Fruit fly (Drosophila melanogaster) whole organism, embryonic: ENCODE data around the gene Vlet.

Experiments
- Atf-2 ChIP-seq: fragments of 200-800 bp; sonication (Bioruptor generic); optimal IDR thresholded peaks from 2 replicates; lab custom pipeline; 2016; ENCODE audit warnings: missing biosample characterization, missing genetic modification characterization
- B-H1 ChIP-seq: fragments of 200-800 bp; sonication (Bioruptor generic); IDR thresholded peaks from 3 replicates; pipeline ENCODE4 v1.3.6; 2022; ENCODE audit warnings: missing biosample characterization, missing genetic modification characterization
- Bteb2 ChIP-seq: fragments of 200-800 bp; sonication (Bioruptor generic); optimal IDR thresholded peaks from 2 replicates; lab custom pipeline; 2016; ENCODE audit warnings: missing biosample characterization, missing genetic modification characterization
- CG11398 ChIP-seq: fragments of 200-800 bp; sonication (Bioruptor generic); optimal IDR thresholded peaks from 2 replicates; lab custom pipeline; 2016; ENCODE audit warnings: missing biosample characterization, missing genetic modification characterization
- CG11696 ChIP-seq: fragments of 200-800 bp; sonication (Bioruptor generic); IDR thresholded peaks from 2 replicates; pipeline ENCODE4 v1.3.6; 2022; ENCODE audit warnings: missing biosample characterization, missing genetic modification characterization
- CG12236 ChIP-seq: fragments of 200-800 bp; sonication (Bioruptor generic); optimal IDR thresholded peaks from 2 replicates; lab custom pipeline; 2016; ENCODE audit warnings: missing biosample characterization, missing genetic modification characterization
- CG12744 ChIP-seq: fragments of 200-800 bp; sonication (Bioruptor generic); optimal IDR thresholded peaks from 2 replicates; lab custom pipeline; 2016; ENCODE audit warnings: missing biosample characterization, missing genetic modification characterization
- CG15514 ChIP-seq: fragments of 200-800 bp; sonication (Bioruptor generic); optimal IDR thresholded peaks from 3 replicates; lab custom pipeline; 2017; ENCODE audit warnings: missing biosample characterization, missing genetic modification characterization, mild to moderate bottlenecking, moderate library complexity, missing genetic modification reagents
- CG1647 ChIP-seq: fragments of 200-800 bp; sonication (Bioruptor generic); optimal IDR thresholded peaks from 3 replicates; lab custom pipeline; 2016; ENCODE audit warnings: missing biosample characterization, missing genetic modification characterization
- CG17568 ChIP-seq: fragments of 200-800 bp; sonication (Bioruptor generic); optimal IDR thresholded peaks from 2 replicates; lab custom pipeline; 2018; ENCODE audit warnings: missing biosample characterization, mild to moderate bottlenecking, missing genetic modification characterization, moderate library complexity
- CG17912 ChIP-seq: fragments of 200-800 bp; sonication (Bioruptor generic); optimal IDR thresholded peaks from 2 replicates; lab custom pipeline; 2018; ENCODE audit warnings: missing biosample characterization, mild to moderate bottlenecking, missing genetic modification characterization
- CG18011 ChIP-seq: fragments of 200-800 bp; sonication (Bioruptor generic); optimal IDR thresholded peaks from 2 replicates; lab custom pipeline; 2017; ENCODE audit warnings: missing biosample characterization, missing genetic modification characterization, mild to moderate bottlenecking, moderate library complexity, missing genotype
- CG18599 ChIP-seq: fragments of 200-800 bp; sonication (Bioruptor generic); optimal IDR thresholded peaks from 3 replicates; lab custom pipeline; 2017; ENCODE audit warnings: missing biosample characterization, missing genetic modification characterization, mild to moderate bottlenecking, moderate library complexity, missing genetic modification reagents
- CG31365 ChIP-seq: fragments of 200-800 bp; sonication (Bioruptor generic); optimal IDR thresholded peaks from 2 replicates; lab custom pipeline; 2018; ENCODE audit warnings: missing biosample characterization, mild to moderate bottlenecking, missing genetic modification characterization
- CG32767 ChIP-seq: fragments of 200-800 bp; sonication (Bioruptor generic); IDR thresholded peaks from 2 replicates; pipeline ENCODE4 v1.3.6; 2022; ENCODE audit warnings: missing biosample characterization, missing genetic modification characterization
- CG42726 ChIP-seq: fragments of 200-800 bp; sonication (Bioruptor generic); IDR thresholded peaks from 2 replicates; pipeline ENCODE4 v1.3.6; 2022; ENCODE audit warnings: missing biosample characterization, missing genetic modification characterization; ENCODE audit not compliant: partially characterized antibody
- CG5180 ChIP-seq: fragments of 200-800 bp; sonication (Bioruptor generic); optimal IDR thresholded peaks from 3 replicates; lab custom pipeline; 2017; ENCODE audit warnings: missing biosample characterization, missing genetic modification characterization, mild to moderate bottlenecking, moderate library complexity, missing genetic modification reagents
- CG6175 ChIP-seq: fragments of 200-800 bp; sonication (Bioruptor generic); IDR thresholded peaks from 3 replicates; pipeline ENCODE4 v1.3.6; 2022; ENCODE audit warnings: missing biosample characterization, missing genetic modification characterization
- CG8388 ChIP-seq: fragments of 200-800 bp; sonication (Bioruptor generic); optimal IDR thresholded peaks from 2 replicates; lab custom pipeline; 2019; ENCODE audit warnings: missing biosample characterization, mild to moderate bottlenecking, missing genetic modification characterization, moderate library complexity
- CG9932 ChIP-seq: fragments of 200-800 bp; sonication (Bioruptor generic); IDR thresholded peaks from 2 replicates; pipeline ENCODE4 v1.3.6; 2022; ENCODE audit warnings: missing biosample characterization, missing genetic modification characterization
- CrebB ChIP-seq: fragments of 200-800 bp; sonication (Bioruptor generic); optimal IDR thresholded peaks from 3 replicates; lab custom pipeline; 2018; ENCODE audit warnings: missing biosample characterization, mild to moderate bottlenecking, missing genetic modification characterization
- Dek ChIP-seq: fragments of 200-800 bp; sonication (Bioruptor generic); optimal IDR thresholded peaks from 3 replicates; lab custom pipeline; 2019; ENCODE audit warnings: missing biosample characterization, mild to moderate bottlenecking, missing genetic modification characterization, moderate library complexity
- Dip2 ChIP-seq: fragments of 200-800 bp; sonication (Bioruptor generic); IDR thresholded peaks from 2 replicates; pipeline ENCODE4 v1.3.6; 2022; ENCODE audit warnings: missing biosample characterization, missing genetic modification characterization
- E2f2 ChIP-seq: fragments of 200-800 bp; sonication (Bioruptor generic); IDR thresholded peaks from 2 replicates; pipeline ENCODE4 v1.3.6; 2022; ENCODE audit warnings: missing biosample characterization, missing genetic modification characterization
- Fer1 ChIP-seq: fragments of 200-800 bp; sonication (Bioruptor generic); optimal IDR thresholded peaks from 2 replicates; lab custom pipeline; 2017; ENCODE audit warnings: missing biosample characterization, mild to moderate bottlenecking, missing genetic modification characterization
- HLH3B ChIP-seq: fragments of 200-800 bp; sonication (Bioruptor generic); IDR thresholded peaks from 2 replicates; pipeline ENCODE4 v1.3.6; 2022; ENCODE audit warnings: missing biosample characterization, missing genetic modification characterization
- Hsf ChIP-seq: fragments of 200-800 bp; sonication (Bioruptor generic); optimal IDR thresholded peaks from 3 replicates; lab custom pipeline; 2016; ENCODE audit warnings: missing biosample characterization, missing genetic modification characterization
- Nf-YC ChIP-seq: fragments of 200-800 bp; optimal IDR thresholded peaks from 3 replicates; lab custom pipeline; 2019; ENCODE audit warnings: missing biosample characterization, mild to moderate bottlenecking, missing genetic modification characterization, moderate library complexity
- Poxn ChIP-seq: fragments of 200-800 bp; sonication (Bioruptor generic); IDR thresholded peaks from 2 replicates; pipeline ENCODE4 v1.3.6; 2022; ENCODE audit warnings: missing biosample characterization, missing genetic modification characterization
- Ptx1 ChIP-seq: fragments of 200-800 bp; sonication (Bioruptor generic); IDR thresholded peaks from 2 replicates; pipeline ENCODE4 v1.3.6; 2022; ENCODE audit warnings: missing biosample characterization, missing genetic modification characterization
- Sin3A ChIP-seq: fragments of >200 bp; optimal IDR thresholded peaks from 2 replicates; lab custom pipeline; 2018
- Taf1 ChIP-seq: fragments of 200-800 bp; sonication (Bioruptor generic); IDR thresholded peaks from 2 replicates; pipeline ENCODE4 v1.3.6; 2022; ENCODE audit warnings: missing biosample characterization, missing genetic modification characterization
- Vsx1 ChIP-seq: fragments of 200-800 bp; sonication (Bioruptor generic); optimal IDR thresholded peaks from 2 replicates; lab custom pipeline; 2017; ENCODE audit warnings: missing biosample characterization, mild to moderate bottlenecking, missing genetic modification characterization, missing genetic modification reagents
- chif ChIP-seq, 2 experiments: fragments of 200-800 bp; sonication (Bioruptor generic); optimal IDR thresholded peaks; 3 replicates each; lab custom pipeline; 2016; ENCODE audit warnings: missing biosample characterization in 2 of 2, missing genetic modification characterization in 2 of 2
- chinmo ChIP-seq: fragments of 200-800 bp; sonication (Bioruptor generic); IDR thresholded peaks from 4 replicates; pipeline ENCODE4 v1.3.6; 2022; ENCODE audit warnings: missing biosample characterization, missing genetic modification characterization; ENCODE audit not compliant: partially characterized antibody
- croc ChIP-seq: fragments of 200-800 bp; sonication (Bioruptor generic); conservative IDR thresholded peaks from 3 replicates; pipeline ENCODE4 v1.3.6; 2022; ENCODE audit warnings: missing biosample characterization, missing genetic modification characterization
- dysf ChIP-seq: fragments of 200-800 bp; sonication (Bioruptor generic); IDR thresholded peaks from 3 replicates; pipeline ENCODE4 v1.3.6; 2022; ENCODE audit warnings: missing biosample characterization, missing genetic modification characterization
- fru ChIP-seq: fragments of >200 bp; optimal IDR thresholded peaks from 2 replicates; lab custom pipeline; 2017
- gce ChIP-seq: fragments of 200-800 bp; sonication (Bioruptor generic); IDR thresholded peaks from 3 replicates; pipeline ENCODE4 v1.3.6; 2022; ENCODE audit warnings: missing biosample characterization, missing genetic modification characterization
- hbn ChIP-seq: fragments of 200-800 bp; sonication (Bioruptor generic); IDR thresholded peaks from 2 replicates; pipeline ENCODE4 v1.3.6; 2022; ENCODE audit warnings: missing biosample characterization, missing genetic modification characterization; ENCODE audit not compliant: partially characterized antibody
- jing ChIP-seq: fragments of 200-800 bp; sonication (Bioruptor generic); optimal IDR thresholded peaks from 2 replicates; lab custom pipeline; 2018; ENCODE audit warnings: missing biosample characterization, mild to moderate bottlenecking, missing genetic modification characterization
- lbe ChIP-seq: fragments of 200-800 bp; sonication (Bioruptor generic); optimal IDR thresholded peaks from 2 replicates; lab custom pipeline; 2016; ENCODE audit warnings: missing biosample characterization, mild to moderate bottlenecking, missing genetic modification characterization
- luna ChIP-seq: fragments of 200-800 bp; sonication (Bioruptor generic); optimal IDR thresholded peaks from 2 replicates; lab custom pipeline; 2016; ENCODE audit warnings: missing biosample characterization, missing genetic modification characterization
- maf-S ChIP-seq: fragments of 200-800 bp; sonication (Bioruptor generic); optimal IDR thresholded peaks from 2 replicates; lab custom pipeline; 2016; ENCODE audit warnings: missing biosample characterization, missing genetic modification characterization
- nmo ChIP-seq: fragments of 200-800 bp; sonication (Bioruptor generic); optimal IDR thresholded peaks from 2 replicates; lab custom pipeline; 2018; ENCODE audit warnings: missing biosample characterization, mild to moderate bottlenecking, missing genetic modification characterization, moderate library complexity
- oc ChIP-seq: fragments of 200-800 bp; sonication (Bioruptor generic); optimal IDR thresholded peaks from 2 replicates; lab custom pipeline; 2018; ENCODE audit warnings: missing biosample characterization, mild to moderate bottlenecking, missing genetic modification characterization, moderate library complexity
- pzg ChIP-seq: fragments of 200-800 bp; sonication (Bioruptor generic); optimal IDR thresholded peaks from 3 replicates; lab custom pipeline; 2018; ENCODE audit warnings: missing biosample characterization, mild to moderate bottlenecking, missing genetic modification characterization, moderate library complexity
- slp2 ChIP-seq: fragments of 200-800 bp; sonication (Bioruptor generic); optimal IDR thresholded peaks from 2 replicates; lab custom pipeline; 2016; ENCODE audit warnings: missing biosample characterization, missing genetic modification characterization
- stc ChIP-seq: fragments of 200-800 bp; sonication (Bioruptor generic); IDR thresholded peaks from 2 replicates; pipeline ENCODE4 v1.3.6; 2022; ENCODE audit warnings: missing biosample characterization, missing genetic modification characterization
- tin ChIP-seq: fragments of 200-800 bp; sonication (Bioruptor generic); optimal IDR thresholded peaks from 3 replicates; lab custom pipeline; 2016; ENCODE audit warnings: missing biosample characterization, missing genetic modification characterization
- tna ChIP-seq: fragments of 200-800 bp; sonication (Bioruptor generic); IDR thresholded peaks from 2 replicates; pipeline ENCODE4 v1.3.6; 2022; ENCODE audit warnings: missing biosample characterization, missing genetic modification characterization; ENCODE audit not compliant: partially characterized antibody
- yki ChIP-seq: fragments of >200 bp; optimal IDR thresholded peaks from 3 replicates; lab custom pipeline; 2018

The Vlet gene

DNA sequence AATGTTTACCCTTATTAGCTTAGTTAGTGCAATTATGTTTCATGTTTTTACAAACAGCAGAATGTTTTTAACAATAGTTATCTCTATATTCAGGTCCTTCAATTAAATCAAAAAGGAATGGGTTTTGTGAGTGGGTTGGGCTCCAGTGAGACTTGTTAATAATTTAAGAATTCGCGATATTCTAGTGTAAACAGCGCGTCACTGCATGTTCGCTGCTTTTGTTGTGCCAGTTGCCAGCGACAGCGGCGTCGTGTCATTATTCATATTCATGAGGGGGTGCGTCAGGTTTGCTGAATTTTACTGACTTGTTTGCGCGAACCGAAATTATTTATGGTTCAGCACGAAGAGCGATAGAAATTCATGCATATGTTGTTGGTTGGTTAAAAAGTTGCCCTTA is 36.9 kb upstream of the Vlet start, which contains the start of gene Amun (continued):
- TF ChIP-seq CG18011 (GFP tag; lab: Kevin White, UChicago) = no peak
- peak; percentile 28; the same call in 1 of the 2 replicates for TF ChIP-seq Ptx1 (GFP tag; lab: Robert Waterston, UW)
- no peak for TF ChIP-seq CG17568 (GFP tag; lab: Kevin White, UChicago)
- TF ChIP-seq Dek (tag; lab: Kevin White, UChicago) = no peak
- TF ChIP-seq maf-S (GFP tag; lab: Kevin White, UChicago) = no peak
- no peak for TF ChIP-seq CG12236 (GFP tag; lab: Kevin White, UChicago)
- TF ChIP-seq CG15514 = peak; percentile 39
- TF ChIP-seq oc (tag; lab: Kevin White, UChicago) = no peak
- TF ChIP-seq Atf-2 (GFP tag; lab: Kevin White, UChicago) = peak; percentile 3
- no peak for TF ChIP-seq Dip2 (GFP tag; lab: Robert Waterston, UW)
- TF ChIP-seq chinmo (GFP tag; lab: Robert Waterston, UW) = no peak
- TF ChIP-seq stc = no peak
- TF ChIP-seq CG18599 = no peak
- peak; percentile 15 for TF ChIP-seq jing (GFP tag; lab: Kevin White, UChicago)
- TF ChIP-seq dysf (GFP tag; lab: Robert Waterston, UW) = peak; percentile 41; the same call in 2 of the 3 replicates
- no peak for TF ChIP-seq Fer1 (GFP tag; lab: Kevin White, UChicago)
- TF ChIP-seq E2f2 (GFP tag; lab: Robert Waterston, UW) = no peak
- peak; percentile 48; the same call in 1 of the 2 replicates for TF ChIP-seq HLH3B (GFP tag; lab: Robert Waterston, UW)
- TF ChIP-seq tin = no peak
- peak; percentile 64 for TF ChIP-seq CG9932 (GFP tag; lab: Robert Waterston, UW)
- TF ChIP-seq croc (GFP tag; lab: Robert Waterston, UW) = no peak
- no peak for TF ChIP-seq CG17912
- no peak for TF ChIP-seq lbe
- TF ChIP-seq B-H1 (GFP tag; lab: Robert Waterston, UW) = peak; percentile 14; the same call in 1 of the 3 replicates
- TF ChIP-seq Nf-YC (tag; lab: Kevin White, UChicago) = no peak
- TF ChIP-seq CG11398 = no peak
- no peak for TF ChIP-seq nmo (GFP tag; lab: Kevin White, UChicago)
- TF ChIP-seq Poxn (GFP tag; lab: Robert Waterston, UW) = 0 out of 2 replicates have a peak, but pooled peaks have one; percentile 17
- TF ChIP-seq tna (GFP tag; lab: Robert Waterston, UW) = no peak
- TF ChIP-seq CG8388 (GFP tag; lab: Kevin White, UChicago) = no peak
- no peak for TF ChIP-seq luna (GFP tag; lab: Kevin White, UChicago)
- TF ChIP-seq CG31365 (tag; lab: Kevin White, UChicago) = no peak
- TF ChIP-seq Bteb2 (GFP tag; lab: Kevin White, UChicago) = no peak
- TF ChIP-seq hbn (GFP tag; lab: Robert Waterston, UW) = no peak
- TF ChIP-seq Hsf (GFP tag; lab: Kevin White, UChicago) = peak; percentile 25
- peak; percentile 12 for TF ChIP-seq slp2 (GFP tag; lab: Kevin White, UChicago)
- no peak for TF ChIP-seq CG32767
- no peak for TF ChIP-seq CG6175 (GFP tag; lab: Robert Waterston, UW)
- no peak for TF ChIP-seq pzg (GFP tag; lab: Kevin White, UChicago)
- TF ChIP-seq Taf1 (GFP tag; lab: Robert Waterston, UW) = peak; percentile 20; the same call in 1 of the 2 replicates
- TF ChIP-seq CG1647 = no peak
- TF ChIP-seq Vsx1 (GFP tag; lab: Kevin White, UChicago) = no peak
- no peak for TF ChIP-seq CG42726 (GFP tag; lab: Robert Waterston, UW)
- no peak for TF ChIP-seq CG11696 (GFP tag; lab: Robert Waterston, UW)
- no peak for TF ChIP-seq fru (lab: Kevin White, UChicago)
- TF ChIP-seq Sin3A (lab: Kevin White, UChicago) = no peak
- TF ChIP-seq gce (GFP tag; lab: Robert Waterston, UW) = no peak
- TF ChIP-seq CG5180 = no peak
- TF ChIP-seq chif (GFP tag; optimal IDR thresholded peaks at IDR 0.05; lab: Kevin White, UChicago) = no peak
- TF ChIP-seq yki = no peak
- TF ChIP-seq CG12744 = peak; percentile 35
- no peak for TF ChIP-seq CrebB
